Worm (Caenorhabditis elegans) whole organism, early embryonic: ENCODE measurements around the gene pdtf-1.

ENCODE experiments used
- B0310.2 ChIP-seq: sonication (generic microtip); optimal IDR thresholded peaks from 2 replicates; lab custom pipeline; 2016; ENCODE audit warnings: mild to moderate bottlenecking, missing genetic modification characterization, missing compliant biosample characterization
- F13C5.2 ChIP-seq: sonication (generic microtip); optimal IDR thresholded peaks from 2 replicates; lab custom pipeline; 2017; ENCODE audit warnings: mild to moderate bottlenecking, missing genetic modification characterization, inconsistent platforms, missing compliant biosample characterization
- aly-1 ChIP-seq: sonication (generic microtip); optimal IDR thresholded peaks from 2 replicates; lab custom pipeline; 2016; ENCODE audit warnings: missing genetic modification characterization, missing compliant biosample characterization
- ama-1 ChIP-seq: fragments of 150-350 bp; optimal IDR thresholded peaks from 2 replicates; lab custom pipeline; 2014
- ets-7 ChIP-seq: sonication (generic microtip); optimal IDR thresholded peaks from 2 replicates; lab custom pipeline; 2016; ENCODE audit warnings: missing genotype, missing genetic modification characterization, missing compliant biosample characterization
- flt-1 ChIP-seq: fragments of 200-800 bp; sonication (Bioruptor generic); IDR thresholded peaks from 2 replicates; pipeline ENCODE4 v1.3.6; 2022; ENCODE audit warnings: missing genetic modification characterization, missing compliant biosample characterization
- pes-1 ChIP-seq: fragments of 200-800 bp; sonication (Bioruptor generic); IDR thresholded peaks from 2 replicates; pipeline ENCODE4 v1.3.6; 2022; ENCODE audit warnings: missing genetic modification reagents, missing genetic modification characterization, missing compliant biosample characterization
- scrt-1 ChIP-seq: fragments of 200-800 bp; sonication (Bioruptor generic); IDR thresholded peaks from 2 replicates; pipeline ENCODE4 v1.3.6; 2022; ENCODE audit warnings: missing genetic modification characterization, missing compliant biosample characterization
- sea-1 ChIP-seq: fragments of 200-800 bp; sonication (Bioruptor generic); conservative IDR thresholded peaks from 2 replicates; pipeline ENCODE4 v1.3.6; 2022; ENCODE audit warnings: missing genetic modification characterization, missing compliant biosample characterization
- tbx-11 ChIP-seq: fragments of 200-800 bp; sonication (Bioruptor generic); IDR thresholded peaks from 2 replicates; pipeline ENCODE4 v1.3.6; 2022; ENCODE audit warnings: missing genetic modification characterization, missing compliant biosample characterization
- tbx-37 ChIP-seq: fragments of 200-800 bp; sonication (Bioruptor generic); conservative IDR thresholded peaks from 2 replicates; pipeline ENCODE4 v1.3.6; 2022; ENCODE audit warnings: missing genetic modification reagents, missing genetic modification characterization, missing compliant biosample characterization
- tra-4 ChIP-seq: sonication (generic microtip); optimal IDR thresholded peaks from 2 replicates; lab custom pipeline; 2017; ENCODE audit warnings: missing genetic modification characterization, missing compliant biosample characterization

- TF ChIP-seq scrt-1 (GFP tag; lab: Robert Waterston, UW) (no peak), sea-1 (GFP tag; lab: Robert Waterston, UW) (peak; percentile 48; the same call in 1 of the 2 replicates), tbx-37 (no peak), tbx-11 (GFP tag; lab: Robert Waterston, UW) (no peak), ama-1 (peak; percentile 92), aly-1 (tag; lab: Kevin White, UChicago) (peak; percentile 59), pes-1 (GFP tag; lab: Robert Waterston, UW) (peak; percentile 59), F13C5.2 (tag; lab: Kevin White, UChicago) (peak; percentile 59), ets-7 (peak; percentile 1), tra-4 (tag; lab: Kevin White, UChicago) (peak; percentile 16), B0310.2 (tag; lab: Kevin White, UChicago) (peak; percentile 28), flt-1 (GFP tag; lab: Robert Waterston, UW) (peak; percentile 11; the same call in 1 of the 2 replicates)
These were observed 4.3 kb upstream of the pdtf-1 start for ce11 chrIV:8428492-8428891.
